Worm (Caenorhabditis elegans): ENCODE measurements around the gene srg-7.

DNA sequence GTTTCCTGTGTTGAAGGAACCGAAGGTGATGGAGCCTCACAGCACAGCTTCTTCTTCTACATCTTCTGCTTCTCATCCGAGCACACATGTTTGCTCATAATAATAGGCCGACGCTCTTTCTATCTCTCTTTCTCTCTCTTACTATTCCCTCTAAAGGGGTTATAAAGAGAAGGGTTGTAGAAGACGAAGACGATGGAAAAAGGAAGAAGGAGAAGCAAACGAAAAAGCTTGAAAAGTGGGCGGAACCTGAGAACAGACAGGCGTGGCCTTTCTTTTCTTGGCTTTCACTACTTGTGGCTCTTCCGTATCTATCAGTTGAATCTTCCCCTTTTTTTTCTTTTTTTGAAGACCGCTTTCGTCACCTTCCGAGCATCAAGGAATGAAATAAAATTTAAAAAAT, 39.9 kb upstream of the srg-7 start:
- TF ChIP-seq hif-1 (tag; optimal IDR thresholded peaks at IDR 0.05) = no peak
- no peak for TF ChIP-seq unc-39 (tag; optimal IDR thresholded peaks at IDR 0.05)
